Fruit fly (Drosophila melanogaster) ovary, adult (tissue): ENCODE results near the gene Bro.

Experiments used
- CG17801 ChIP-seq: fragments of 200-800 bp; optimal IDR thresholded peaks from 2 replicates; lab custom pipeline; 2019; ENCODE audit warnings: missing biosample characterization, mild to moderate bottlenecking, missing genetic modification characterization, moderate library complexity; ENCODE audit not compliant: partially characterized antibody

Gene Bro

DNA sequence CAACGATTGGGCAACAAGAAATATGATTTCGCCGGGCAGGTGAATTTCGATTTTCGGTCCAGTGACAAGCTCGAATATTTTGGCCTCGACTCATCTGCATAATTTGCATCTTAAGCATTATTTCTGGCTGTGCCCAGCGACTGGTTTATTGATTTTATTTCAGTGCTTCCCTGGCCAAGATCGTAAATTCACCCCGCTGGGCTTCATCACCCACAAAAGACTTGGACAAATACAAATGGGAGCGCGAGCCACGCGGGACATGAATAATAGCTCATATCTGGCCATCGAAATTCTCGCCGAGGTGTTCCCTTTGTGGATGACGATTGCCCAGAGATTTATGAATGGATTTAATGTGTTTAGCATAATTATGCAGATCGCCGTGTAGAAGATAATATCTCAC, 27.6 kb downstream of the Bro start:
- TF ChIP-seq CG17801 (GFP tag; lab: Kevin White, UChicago): no peak

DNA sequence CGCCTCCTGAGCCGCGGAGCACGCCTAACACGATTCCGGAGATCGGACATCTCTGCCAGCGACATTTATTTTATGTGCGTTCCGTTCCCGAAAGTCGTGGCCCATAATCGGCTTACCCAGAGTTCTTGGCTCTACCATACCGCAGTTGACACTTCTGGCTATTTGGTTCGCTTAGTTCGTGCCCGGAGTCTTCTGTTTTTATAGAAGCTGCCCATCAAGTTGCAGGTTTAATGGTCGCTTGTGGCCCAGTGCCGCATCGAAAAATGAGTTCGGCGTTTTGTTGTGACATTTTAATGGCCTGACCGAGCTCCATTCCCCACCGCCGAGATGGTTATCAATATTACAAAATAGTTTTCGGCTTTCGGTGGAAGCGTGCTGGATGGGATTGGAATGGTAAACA, 28.6 kb downstream of the Bro start:
- no peak for TF ChIP-seq CG17801 (GFP tag; lab: Kevin White, UChicago)

DNA sequence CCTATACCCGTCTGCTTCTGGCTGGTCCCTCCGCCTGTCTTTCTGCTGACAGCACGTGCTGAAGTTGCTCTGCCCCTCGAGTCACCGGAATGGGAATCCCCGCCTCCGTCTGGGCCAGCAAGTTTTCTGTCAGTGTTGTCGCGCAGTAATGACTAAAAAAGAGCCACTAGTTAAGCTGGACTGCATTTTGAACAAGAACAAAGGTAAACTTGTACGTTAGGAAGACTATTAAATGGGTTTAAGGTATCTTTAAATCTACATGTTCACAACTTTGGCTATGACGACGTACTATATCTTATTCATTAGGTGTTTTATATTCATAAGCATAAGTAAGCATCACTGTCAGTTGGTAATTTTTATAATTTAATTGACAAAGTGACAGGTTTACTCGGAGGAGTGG, 31.7 kb downstream of the Bro start:
- TF ChIP-seq CG17801 (GFP tag; lab: Kevin White, UChicago): no peak

DNA sequence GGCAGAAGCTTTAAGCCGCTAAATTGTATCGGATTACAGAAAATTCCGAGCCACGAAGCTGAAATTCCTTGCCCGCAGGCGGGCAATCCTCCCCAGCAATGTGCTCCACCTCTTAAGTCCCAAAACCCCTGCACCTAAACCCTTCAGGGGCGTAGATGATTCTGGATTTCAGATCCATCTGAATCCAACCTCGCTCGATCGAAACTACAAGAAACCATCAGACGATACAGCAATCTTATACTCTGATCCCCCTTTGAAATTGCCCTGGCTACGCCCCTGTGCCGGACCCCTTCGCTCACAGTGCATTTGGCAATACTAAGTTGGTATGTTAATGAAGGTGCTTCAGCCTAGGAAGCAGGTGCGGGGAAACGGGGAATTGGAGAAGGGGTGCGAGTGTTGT, 35.4 kb downstream of the Bro start:
- TF ChIP-seq CG17801 (GFP tag; lab: Kevin White, UChicago): no peak

DNA sequence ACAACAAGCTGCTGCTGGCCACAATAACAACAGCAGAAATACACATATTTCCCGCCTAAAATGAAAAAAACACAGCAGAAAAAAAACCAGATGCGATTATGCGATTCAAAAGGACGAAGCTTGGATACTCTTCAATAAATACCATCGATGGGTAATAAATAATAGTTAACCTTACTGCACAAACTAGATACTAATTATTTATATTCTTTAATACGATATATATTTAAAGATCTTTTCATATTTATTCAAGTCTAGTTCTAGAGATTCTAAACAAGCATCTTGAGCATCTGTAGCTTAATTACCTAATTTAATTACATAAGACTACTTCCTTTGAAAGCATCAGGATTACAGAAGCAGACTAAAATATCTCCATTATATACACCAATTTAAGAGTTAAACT, 40.5 kb downstream of the Bro start:
- TF ChIP-seq CG17801 (GFP tag; lab: Kevin White, UChicago): no peak

DNA sequence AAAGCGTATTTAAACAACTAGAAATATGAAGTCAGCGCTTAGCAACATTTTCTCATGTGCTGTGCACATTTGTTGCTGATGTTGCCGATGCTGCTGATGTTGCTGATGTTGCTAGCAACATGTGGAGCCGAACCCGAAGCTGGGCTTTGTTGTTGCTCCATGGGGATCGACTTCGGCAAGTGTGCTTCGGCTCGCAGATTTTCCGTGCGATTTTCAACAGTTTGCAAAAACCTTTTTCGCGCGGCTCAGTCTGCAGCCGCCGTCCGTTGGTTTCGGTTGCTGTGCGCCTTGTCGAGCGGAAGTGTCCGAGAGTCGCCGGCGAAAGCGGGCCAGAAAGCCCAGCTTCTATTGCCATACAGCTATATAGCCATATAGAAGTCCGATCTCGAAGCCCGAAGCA, 40.9 kb downstream of the Bro start:
- TF ChIP-seq CG17801 (GFP tag; lab: Kevin White, UChicago): no peak

DNA sequence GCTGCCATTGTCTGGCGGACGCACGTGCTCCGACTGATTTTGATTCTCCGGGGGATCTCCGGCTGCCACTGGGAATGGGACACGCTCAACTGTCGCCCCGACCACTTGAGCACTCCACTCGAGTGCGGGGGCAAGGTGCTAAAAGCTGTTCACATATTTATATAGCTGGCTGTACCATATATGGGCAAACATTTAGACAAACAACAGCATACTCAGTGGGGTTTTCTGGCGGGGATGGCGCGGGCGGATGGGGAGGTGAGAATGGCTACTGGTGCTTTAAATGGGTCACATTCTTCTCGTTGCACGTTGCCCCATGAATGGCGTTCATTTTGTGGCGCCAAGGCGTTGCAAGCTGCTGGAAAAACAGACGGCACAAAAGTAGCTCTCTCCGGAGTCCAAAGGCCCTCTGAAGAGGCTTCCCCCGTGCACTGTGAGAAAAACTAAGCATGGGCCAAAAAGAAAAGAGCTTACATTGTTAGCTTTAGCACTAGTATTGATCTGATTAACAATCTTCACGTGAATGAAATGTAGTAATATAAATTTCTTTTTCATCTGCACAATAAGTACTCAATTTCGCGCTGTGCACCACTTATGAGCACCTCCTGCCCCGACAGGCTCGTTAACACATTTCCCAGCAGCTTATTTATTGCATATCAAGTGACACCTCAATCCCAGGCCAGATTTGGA, 43.2 kb downstream of the Bro start:
- no peak for TF ChIP-seq CG17801 (GFP tag; lab: Kevin White, UChicago)

DNA sequence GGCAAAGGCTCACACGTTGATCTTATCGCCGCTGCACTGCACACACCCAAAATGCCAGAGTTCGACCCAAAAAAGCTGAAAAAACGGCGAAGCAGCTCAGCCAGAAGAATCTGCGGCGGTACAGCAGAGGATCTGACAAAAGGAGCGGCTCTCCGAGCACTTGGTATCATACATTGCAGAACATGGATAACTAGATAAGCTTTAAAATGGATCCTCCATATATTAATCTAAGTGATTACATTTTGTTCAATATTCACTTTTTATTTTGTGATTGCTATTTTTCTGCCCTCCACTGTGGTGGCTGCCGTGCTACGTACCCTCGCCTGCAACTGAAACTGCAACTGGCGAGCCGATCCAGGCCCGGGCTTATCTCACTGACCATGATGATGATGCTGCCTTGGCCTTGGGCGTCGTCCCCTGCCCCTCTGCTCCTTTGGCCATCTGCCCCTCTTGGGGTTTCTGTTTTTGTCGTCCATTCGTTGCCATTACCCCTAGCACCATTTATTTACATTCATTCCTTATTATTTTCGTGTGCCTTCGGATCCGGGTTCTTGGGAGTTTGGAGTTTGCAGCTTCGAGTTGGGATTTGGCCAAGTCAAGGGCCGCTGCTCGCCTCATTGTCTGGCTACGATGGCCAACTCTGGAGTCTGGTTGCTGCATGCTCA, 44.6 kb downstream of the Bro start:
- no peak for TF ChIP-seq CG17801 (GFP tag; lab: Kevin White, UChicago)

DNA sequence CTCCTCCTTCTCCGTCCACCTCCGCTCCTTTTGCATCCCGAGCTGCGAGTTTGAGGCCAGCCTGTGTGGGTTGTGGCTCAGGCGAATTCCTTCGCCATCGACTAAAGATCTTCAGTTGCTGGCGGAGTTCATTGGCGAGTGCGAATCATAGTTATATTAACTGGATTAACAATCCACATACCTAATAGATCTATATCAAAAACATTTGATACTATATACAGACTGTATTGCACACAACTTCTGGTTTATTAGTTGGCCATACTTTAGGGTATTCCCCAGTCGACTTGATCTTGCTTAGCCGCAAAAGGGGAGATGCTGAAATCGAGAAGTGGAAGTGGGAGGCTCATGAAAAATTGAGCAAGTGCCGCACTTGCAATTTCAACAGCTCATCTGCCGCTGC, 45.2 kb downstream of the Bro start:
- no peak for TF ChIP-seq CG17801 (GFP tag; lab: Kevin White, UChicago)

DNA sequence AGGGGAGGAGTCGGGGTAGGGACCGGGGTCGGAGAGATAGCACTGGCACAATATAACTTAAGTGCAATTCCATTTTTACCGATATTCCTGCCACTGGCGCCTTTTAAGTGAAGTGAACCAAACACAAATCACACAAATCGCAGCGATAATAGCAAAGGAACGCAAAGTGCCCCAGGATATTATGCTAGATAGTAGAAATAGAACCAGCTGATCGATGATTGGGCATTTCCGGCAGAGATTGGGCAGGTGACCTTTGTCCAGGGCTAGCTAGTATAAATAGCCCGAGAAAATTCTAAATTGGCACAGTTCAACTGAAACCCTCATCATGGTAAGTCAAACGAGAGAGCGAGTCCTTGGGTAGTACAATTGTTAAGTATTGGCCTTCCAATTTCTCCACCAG, 46.6 kb downstream of the Bro start, which contains the start of gene CG12011:
Gene CG12011 (plus strand): TSS at position 301 of the 400 bp plus-strand sequence.
- TF ChIP-seq CG17801 (GFP tag; lab: Kevin White, UChicago): no peak
